Fruit fly (Drosophila melanogaster): ENCODE data around the gene CG6026.

Gene CG6026

DNA sequence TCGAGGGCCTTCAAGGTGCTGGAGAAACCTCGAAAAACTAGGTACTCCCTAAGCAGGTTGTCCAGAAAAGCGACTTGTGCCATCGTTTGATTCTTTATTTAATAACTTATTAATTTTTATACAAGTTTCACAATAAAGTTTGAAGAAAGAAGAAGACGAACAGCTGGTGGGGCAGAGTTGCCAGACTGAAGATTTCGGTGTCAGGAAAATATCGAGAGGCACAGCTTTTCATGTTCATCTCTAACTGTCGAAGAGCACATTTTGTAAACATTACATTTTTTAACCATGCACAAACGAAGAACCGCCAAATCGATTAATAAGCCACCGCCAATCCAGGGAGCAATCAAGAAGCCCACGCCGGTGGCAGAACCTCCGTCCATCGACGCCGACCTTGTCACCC, 9.5 kb upstream of the CG6026 start, which contains the start of the genes CG6005 and CG14286:
TSS of gene CG6005 (minus strand) at position 169 of the 400 bp plus-strand sequence.
TSS of gene CG14286 (plus strand) at position 231 of the 400 bp plus-strand sequence.
- TF ChIP-seq h (optimal IDR thresholded peaks at IDR 0.05) = no peak
- no peak for TF ChIP-seq insv (optimal IDR thresholded peaks at IDR 0.05)
- TF ChIP-seq psq (optimal IDR thresholded peaks at IDR 0.05) = no peak
- TF ChIP-seq ttk (optimal IDR thresholded peaks at IDR 0.05) = no peak
- no peak for TF ChIP-seq Myc (optimal IDR thresholded peaks at IDR 0.05)
- no peak for TF ChIP-seq Sin3A (optimal IDR thresholded peaks at IDR 0.05)

DNA sequence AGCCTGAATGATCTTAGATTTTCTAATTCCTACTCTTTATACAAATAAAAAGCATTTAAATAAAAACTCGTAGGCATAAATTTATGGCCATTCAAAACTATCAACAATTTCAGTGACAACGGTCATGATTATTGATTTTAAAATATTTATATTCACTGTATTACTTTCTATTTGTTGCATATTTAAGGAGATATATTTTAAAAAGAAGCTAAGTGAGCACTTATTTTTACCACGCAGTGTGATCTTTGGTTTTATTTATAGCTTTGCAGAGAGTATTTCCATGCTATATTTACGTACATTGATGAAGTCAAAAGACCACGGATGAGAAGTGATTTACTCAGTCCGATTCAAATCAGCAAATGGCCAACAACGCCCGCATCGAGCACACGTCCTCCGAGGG, 8.6 kb upstream of the CG6026 start, which contains the start of gene CG14285:
TSS of gene CG14285 (plus strand) at position 339 of the 400 bp plus-strand sequence.
- TF ChIP-seq ttk (optimal IDR thresholded peaks at IDR 0.05) (no peak), psq (optimal IDR thresholded peaks at IDR 0.05) (no peak), Sin3A (optimal IDR thresholded peaks at IDR 0.05) (no peak), Myc (optimal IDR thresholded peaks at IDR 0.05) (no peak), h (optimal IDR thresholded peaks at IDR 0.05) (no peak)

DNA sequence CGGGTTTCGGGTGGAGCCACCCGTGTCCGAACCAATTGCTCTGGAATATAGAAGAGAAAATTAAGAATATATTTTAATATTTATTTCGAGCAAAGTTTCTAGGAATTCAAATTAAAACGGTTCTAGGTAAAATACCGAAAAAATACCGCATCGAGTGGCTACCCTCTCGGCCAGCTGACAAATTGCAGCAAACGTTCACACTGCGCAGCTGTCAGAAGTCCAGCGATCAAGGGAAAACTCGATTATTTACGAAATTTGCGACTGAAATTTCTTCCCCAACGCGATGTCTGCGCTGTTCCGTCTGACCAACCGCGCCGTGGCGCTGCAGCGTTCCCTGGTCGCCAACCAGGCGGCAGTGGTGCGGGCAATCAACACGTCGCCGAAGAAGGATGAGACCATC, 6.2 kb upstream of the CG6026 start, which contains the start of gene NP15.6:
TSS of gene NP15.6 (plus strand) at position 204 of the 400 bp plus-strand sequence.
- TF ChIP-seq insv (optimal IDR thresholded peaks at IDR 0.05) (no peak), Myc (optimal IDR thresholded peaks at IDR 0.05) (no peak), psq (optimal IDR thresholded peaks at IDR 0.05) (no peak), Sin3A (optimal IDR thresholded peaks at IDR 0.05) (no peak), ttk (optimal IDR thresholded peaks at IDR 0.05) (no peak), h (optimal IDR thresholded peaks at IDR 0.05) (no peak)

DNA sequence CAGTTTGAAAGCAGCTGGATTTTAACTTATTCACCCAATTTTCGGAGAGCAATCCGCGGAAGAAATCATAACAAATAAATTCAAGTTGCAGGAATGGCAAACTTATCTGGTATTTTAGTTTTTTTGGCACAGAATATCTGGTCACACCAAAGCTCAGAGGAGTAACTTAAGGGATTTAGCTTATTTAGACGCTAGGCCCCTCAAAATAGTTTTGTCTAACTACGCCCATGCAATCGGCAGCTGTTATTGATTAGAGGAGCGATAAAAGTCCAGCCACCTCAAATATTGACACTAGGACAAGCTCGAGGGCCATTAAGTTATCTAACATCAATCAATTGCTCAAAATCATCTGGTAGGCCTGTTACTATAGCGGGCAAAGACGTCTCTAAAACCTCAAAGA, 4.6 kb upstream of the CG6026 start, which contains the start of the genes GatA and P5cr:
TSS of gene GatA (minus strand) at position 100 of the 400 bp plus-strand sequence.
TSS of gene P5cr (plus strand) at position 174 of the 400 bp plus-strand sequence.
- TF ChIP-seq psq (optimal IDR thresholded peaks at IDR 0.05) (no peak), h (optimal IDR thresholded peaks at IDR 0.05) (no peak), insv (optimal IDR thresholded peaks at IDR 0.05) (no peak), Sin3A (optimal IDR thresholded peaks at IDR 0.05) (no peak), ttk (optimal IDR thresholded peaks at IDR 0.05) (no peak), Myc (optimal IDR thresholded peaks at IDR 0.05) (no peak)

DNA sequence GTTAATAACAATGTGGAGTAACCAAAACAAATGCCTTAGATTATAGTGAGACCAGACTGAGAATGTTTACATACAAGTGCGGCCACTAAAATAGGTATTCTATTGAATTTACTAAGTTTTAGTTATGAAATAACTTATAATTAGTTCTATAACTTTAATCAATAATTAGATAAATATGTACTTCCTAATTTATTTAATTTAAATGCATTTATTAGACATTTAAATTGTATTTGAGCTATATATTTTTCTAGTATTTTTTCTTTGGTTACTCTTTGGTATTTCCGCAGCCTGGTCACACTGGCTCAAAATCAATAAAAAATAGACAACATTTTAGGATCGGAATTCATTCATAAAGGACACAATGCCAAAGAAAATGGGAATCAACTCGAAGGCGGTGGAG, 2.1 kb upstream of the CG6026 start, which contains the start of the genes Prp18 and CG6013:
TSS of gene Prp18 (minus strand) at position 62 of the 400 bp plus-strand sequence.
TSS of gene CG6013 (plus strand) at position 294 of the 400 bp plus-strand sequence.
- TF ChIP-seq h (optimal IDR thresholded peaks at IDR 0.05) = no peak
- no peak for TF ChIP-seq Sin3A (optimal IDR thresholded peaks at IDR 0.05)
- TF ChIP-seq psq (optimal IDR thresholded peaks at IDR 0.05) = no peak
- no peak for TF ChIP-seq ttk (optimal IDR thresholded peaks at IDR 0.05)
- TF ChIP-seq Myc (optimal IDR thresholded peaks at IDR 0.05) = no peak
- no peak for TF ChIP-seq insv (optimal IDR thresholded peaks at IDR 0.05)

DNA sequence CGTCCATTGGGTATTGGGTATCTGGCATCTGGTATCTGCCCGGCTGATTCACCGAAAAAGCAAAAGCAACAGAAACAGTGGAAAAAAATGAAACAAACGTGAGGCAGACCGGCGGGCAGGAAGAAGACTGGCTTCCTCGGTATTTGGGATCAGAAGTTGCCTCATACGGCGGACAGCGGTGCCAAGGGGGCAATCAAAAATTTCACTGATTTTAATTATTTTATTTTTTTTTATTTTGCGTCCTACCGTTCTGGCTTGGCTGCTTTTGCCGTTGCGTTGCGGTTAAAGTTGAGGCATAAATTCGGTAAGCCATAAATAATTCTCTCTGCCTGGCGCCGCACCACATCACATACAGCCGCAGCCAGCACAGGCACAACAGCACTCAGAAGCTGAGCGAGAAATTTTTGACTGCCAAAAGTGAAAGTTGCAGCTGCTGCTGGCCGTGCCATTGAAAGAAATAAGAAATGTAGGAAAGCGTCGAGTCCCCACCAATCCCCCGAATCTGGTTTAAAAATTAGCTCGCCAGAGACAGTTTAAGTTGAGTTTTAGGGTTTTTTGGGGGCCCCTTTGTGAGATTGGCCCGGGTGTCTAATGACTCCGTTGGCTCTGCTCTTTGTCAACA, 3.3 kb downstream of the CG6026 start:
- TF ChIP-seq Myc (optimal IDR thresholded peaks at IDR 0.05) = no peak
- no peak for TF ChIP-seq psq (optimal IDR thresholded peaks at IDR 0.05)
- TF ChIP-seq h (optimal IDR thresholded peaks at IDR 0.05) = no peak
- no peak for TF ChIP-seq ttk (optimal IDR thresholded peaks at IDR 0.05)

DNA sequence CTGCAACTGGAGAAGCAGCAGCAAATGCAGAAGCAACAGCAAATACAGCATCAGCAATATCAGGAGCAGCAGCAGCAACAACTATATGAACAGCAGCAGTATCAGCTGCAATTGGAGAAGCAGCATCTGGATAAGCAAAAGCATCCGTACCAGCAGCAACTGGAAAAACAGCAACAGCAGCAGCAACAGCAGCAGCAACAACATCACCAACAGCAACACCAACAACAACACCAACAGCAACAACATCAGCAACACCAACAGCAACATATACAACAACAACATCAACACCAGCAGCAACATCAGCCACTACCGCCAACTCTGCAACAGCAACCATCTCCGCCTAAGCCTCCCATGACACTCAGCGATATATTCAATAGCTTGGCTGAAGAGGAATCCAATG, 7.3 kb downstream of the CG6026 start:
- TF ChIP-seq Sin3A (optimal IDR thresholded peaks at IDR 0.05) = no peak
- no peak for TF ChIP-seq ttk (optimal IDR thresholded peaks at IDR 0.05)
- TF ChIP-seq Myc (optimal IDR thresholded peaks at IDR 0.05) = no peak
- TF ChIP-seq insv (optimal IDR thresholded peaks at IDR 0.05) = no peak
- no peak for TF ChIP-seq h (optimal IDR thresholded peaks at IDR 0.05)
- no peak for TF ChIP-seq psq (optimal IDR thresholded peaks at IDR 0.05)

DNA sequence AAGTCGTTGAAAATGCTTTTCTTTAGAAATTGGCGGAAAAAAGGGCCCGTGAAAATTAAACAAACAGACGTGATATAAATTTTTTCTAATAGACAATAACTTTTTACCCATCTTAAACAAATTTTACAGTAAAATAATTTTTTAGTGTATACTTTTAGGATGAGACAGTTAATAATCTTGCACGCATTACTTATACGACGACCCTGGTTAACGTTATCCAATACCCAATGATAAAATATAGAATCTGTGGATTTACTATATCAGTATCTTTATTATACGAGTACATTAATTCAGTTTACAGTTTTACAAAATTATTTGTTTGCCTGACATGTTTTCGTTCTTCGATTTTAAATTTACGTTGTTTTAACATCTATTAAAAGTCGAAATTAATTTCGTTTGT, 11.3 kb downstream of the CG6026 start:
- no peak for TF ChIP-seq insv (optimal IDR thresholded peaks at IDR 0.05)
- TF ChIP-seq Sin3A (optimal IDR thresholded peaks at IDR 0.05) = no peak
- TF ChIP-seq h (optimal IDR thresholded peaks at IDR 0.05) = no peak
- no peak for TF ChIP-seq Myc (optimal IDR thresholded peaks at IDR 0.05)
- TF ChIP-seq ttk (optimal IDR thresholded peaks at IDR 0.05) = no peak
- TF ChIP-seq psq (optimal IDR thresholded peaks at IDR 0.05) = no peak

DNA sequence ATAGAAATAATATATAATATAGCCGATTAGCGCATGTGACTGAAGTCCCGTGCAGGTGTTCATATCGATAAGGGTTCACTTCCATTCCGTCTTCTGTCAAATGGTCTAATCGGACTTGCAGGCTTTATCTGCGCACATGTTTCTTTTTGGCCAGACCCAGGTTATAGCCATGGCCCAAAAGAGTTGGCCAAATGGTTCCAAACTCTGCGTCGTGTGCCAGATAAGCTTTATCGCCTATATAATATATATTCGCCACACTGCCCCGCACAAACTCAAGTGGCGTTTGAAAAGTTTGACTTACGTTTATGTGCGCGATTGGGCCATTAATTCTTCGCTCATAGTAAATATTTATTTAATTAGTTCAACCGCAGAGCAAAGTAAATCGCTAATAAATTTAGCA, 17.9 kb downstream of the CG6026 start:
- TF ChIP-seq Myc (optimal IDR thresholded peaks at IDR 0.05) (no peak), h (optimal IDR thresholded peaks at IDR 0.05) (no peak), Sin3A (optimal IDR thresholded peaks at IDR 0.05) (no peak), insv (optimal IDR thresholded peaks at IDR 0.05) (no peak), ttk (optimal IDR thresholded peaks at IDR 0.05) (no peak), psq (optimal IDR thresholded peaks at IDR 0.05) (no peak)

DNA sequence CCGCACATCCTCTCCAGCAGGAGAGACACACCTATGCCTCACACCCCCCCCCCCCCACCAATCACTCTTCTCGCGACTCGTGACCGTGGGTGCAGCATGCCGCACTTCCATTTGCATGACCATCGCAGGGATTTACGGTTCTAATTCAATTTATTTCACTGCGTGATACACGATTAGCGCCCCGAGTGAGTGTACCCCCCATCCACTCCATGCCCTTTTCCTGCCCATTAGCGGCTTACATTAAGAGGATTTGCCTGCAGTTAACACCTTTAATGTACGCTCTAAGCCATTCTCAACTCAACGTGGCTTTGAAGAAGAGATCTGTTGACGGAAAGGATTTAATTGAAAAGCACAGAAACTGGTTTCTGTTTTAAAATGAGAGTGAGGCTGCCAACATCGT, 19.1 kb downstream of the CG6026 start:
- no peak for TF ChIP-seq insv (optimal IDR thresholded peaks at IDR 0.05)
- TF ChIP-seq Sin3A (optimal IDR thresholded peaks at IDR 0.05) = no peak
- no peak for TF ChIP-seq psq (optimal IDR thresholded peaks at IDR 0.05)
- TF ChIP-seq ttk (optimal IDR thresholded peaks at IDR 0.05) = no peak
- no peak for TF ChIP-seq h (optimal IDR thresholded peaks at IDR 0.05)

DNA sequence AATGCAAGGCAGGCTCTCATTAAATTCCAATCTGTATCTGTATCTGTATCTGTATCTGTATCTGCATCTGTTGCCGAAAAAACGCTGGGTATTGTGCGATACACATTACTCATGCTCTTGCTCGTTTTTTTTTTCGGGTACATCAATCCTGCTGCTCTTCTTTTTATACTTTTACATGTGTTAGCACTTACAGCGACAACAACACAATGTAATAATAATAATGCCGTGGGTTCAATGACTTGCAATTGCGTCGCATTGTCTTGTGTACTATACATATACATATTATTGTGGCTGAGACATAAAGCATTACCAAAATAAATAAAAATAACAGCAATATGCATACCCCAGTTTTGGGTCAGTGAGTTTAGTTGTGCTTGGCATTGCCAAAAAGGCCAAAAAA, 21.5 kb downstream of the CG6026 start:
- no peak for TF ChIP-seq insv (optimal IDR thresholded peaks at IDR 0.05)
- TF ChIP-seq psq (optimal IDR thresholded peaks at IDR 0.05) = no peak
- no peak for TF ChIP-seq Myc (optimal IDR thresholded peaks at IDR 0.05)
- no peak for TF ChIP-seq h (optimal IDR thresholded peaks at IDR 0.05)
- no peak for TF ChIP-seq ttk (optimal IDR thresholded peaks at IDR 0.05)
- TF ChIP-seq Sin3A (optimal IDR thresholded peaks at IDR 0.05) = no peak

DNA sequence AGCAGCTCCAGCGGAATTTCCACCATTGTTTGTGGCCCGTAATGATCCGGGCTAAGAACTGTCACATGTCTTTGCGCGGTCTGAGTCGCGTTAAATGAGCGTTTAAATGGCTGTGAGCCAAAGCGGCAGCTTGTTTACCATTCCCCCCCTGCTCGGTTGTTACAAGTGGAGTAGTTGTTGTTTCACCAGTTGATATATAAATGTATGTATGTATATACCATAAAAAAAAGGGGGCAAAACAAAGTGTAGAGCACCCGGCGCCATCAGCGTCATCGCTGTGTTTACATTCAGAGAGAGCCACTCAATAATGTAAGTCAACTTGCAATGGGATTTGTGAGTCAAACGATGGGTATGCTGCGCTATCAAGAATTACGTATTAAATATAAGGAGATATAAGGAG, 23.5 kb downstream of the CG6026 start:
- TF ChIP-seq Sin3A (optimal IDR thresholded peaks at IDR 0.05) (no peak), psq (optimal IDR thresholded peaks at IDR 0.05) (no peak), Myc (optimal IDR thresholded peaks at IDR 0.05) (no peak), ttk (optimal IDR thresholded peaks at IDR 0.05) (no peak), insv (optimal IDR thresholded peaks at IDR 0.05) (no peak), h (optimal IDR thresholded peaks at IDR 0.05) (no peak)
